Worm (Caenorhabditis elegans): ENCODE data around the gene mcm-6.

mcm-6 gene

ce11 chrIII:9802045-9802444, 7.9 kb downstream of the mcm-6 start:
- no peak for TF ChIP-seq aly-2 (tag; optimal IDR thresholded peaks at IDR 0.05)
- TF ChIP-seq nhr-48 (tag; optimal IDR thresholded peaks at IDR 0.05): no peak
- no peak for TF ChIP-seq T26A8.4 (GFP tag; IDR thresholded peaks at IDR 0.05)
- no peak for TF ChIP-seq daf-19 (GFP tag; conservative IDR thresholded peaks at IDR 0.05)
- no peak for TF ChIP-seq ceh-82 (tag; optimal IDR thresholded peaks at IDR 0.05)
- TF ChIP-seq tag-97 (GFP tag; IDR thresholded peaks at IDR 0.05): no peak
- no peak for TF ChIP-seq lin-15B (tag; optimal IDR thresholded peaks at IDR 0.05)
- TF ChIP-seq lin-29 (GFP tag; IDR thresholded peaks at IDR 0.05): no peak

- no peak for TF ChIP-seq Y48G9A.11 (GFP tag; IDR thresholded peaks at IDR 0.05)
- no peak for TF ChIP-seq nhr-10 (tag; optimal IDR thresholded peaks at IDR 0.05)
- peak; percentile 1 for TF ChIP-seq hlh-11 (tag; optimal IDR thresholded peaks at IDR 0.05)
- TF ChIP-seq lin-15B (tag; optimal IDR thresholded peaks at IDR 0.05): no peak
- no peak for TF ChIP-seq saeg-2 (GFP tag; IDR thresholded peaks at IDR 0.05)
- no peak for TF ChIP-seq mxl-2 (GFP tag; conservative IDR thresholded peaks at IDR 0.05)
- TF ChIP-seq T20F7.1 (GFP tag; optimal IDR thresholded peaks at IDR 0.05): peak; percentile 40
- peak; percentile 87 for TF ChIP-seq zip-2 (tag; optimal IDR thresholded peaks at IDR 0.05)
- TF ChIP-seq mes-2 (tag; optimal IDR thresholded peaks at IDR 0.05; ENCODE audit: poor library complexity, severe bottlenecking): peak; percentile 47
- peak in 1 of 2 experiments; percentile 25 for TF ChIP-seq unc-62 (GFP tag; optimal IDR thresholded peaks at IDR 0.05 in 1 of 2)
- no peak for TF ChIP-seq unc-62 (tag; optimal IDR thresholded peaks at IDR 0.05)
- TF ChIP-seq mep-1 (tag; optimal IDR thresholded peaks at IDR 0.05): peak; percentile 33
- TF ChIP-seq nhr-77 (tag; optimal IDR thresholded peaks at IDR 0.05): peak; percentile 39
- TF ChIP-seq gei-8 (GFP tag; optimal IDR thresholded peaks at IDR 0.05): peak; percentile 18
- peak; percentile 77 for TF ChIP-seq zfp-3 (GFP tag; conservative IDR thresholded peaks at IDR 0.05)
- 0 out of 2 replicates have a peak, but pooled peaks have one; percentile 8 for TF ChIP-seq mdt-29 (GFP tag; IDR thresholded peaks at IDR 0.05)
- TF ChIP-seq T26A8.4 (GFP tag; IDR thresholded peaks at IDR 0.05): peak; percentile 78
- TF ChIP-seq snpc-1.2 (GFP tag; IDR thresholded peaks at IDR 0.05): no peak
- peak; percentile 35 for TF ChIP-seq nhr-102 (tag; optimal IDR thresholded peaks at IDR 0.05)
- no peak for TF ChIP-seq ZK546.5 (tag; optimal IDR thresholded peaks at IDR 0.05)
- no peak for TF ChIP-seq dmd-6 (GFP tag; IDR thresholded peaks at IDR 0.05)
- TF ChIP-seq lin-13 (GFP tag; optimal IDR thresholded peaks at IDR 0.05): no peak
- peak; percentile 1 for TF ChIP-seq dve-1 (tag; optimal IDR thresholded peaks at IDR 0.05; ENCODE audit: insufficient read depth)
- TF ChIP-seq php-3 (GFP tag; IDR thresholded peaks at IDR 0.05): peak; percentile 55; the same call in 1 of the 2 replicates
- peak in 1 of 2 experiments; percentile 51 for TF ChIP-seq lsy-2 (tag; optimal IDR thresholded peaks at IDR 0.05)
- TF ChIP-seq ama-1 (optimal IDR thresholded peaks at IDR 0.05): no peak
- TF ChIP-seq nhr-28 (tag; optimal IDR thresholded peaks at IDR 0.05): peak; percentile 12
These were observed 10.9 kb downstream of the mcm-6 start, which contains the start of gene riok-3 for ce11 chrIII:9804997-9805610. Gene riok-3, minus strand, starts transcription at chrIII:9805011.

ce11 chrIII:9806968-9807559, 12.9 kb downstream of the mcm-6 start, which contains the start of gene ZK632.4:
Gene ZK632.4, minus strand, starts transcription at chrIII:9807454.
- TF ChIP-seq F10B5.3 (tag; optimal IDR thresholded peaks at IDR 0.05) (no peak), tra-1 (GFP tag; IDR thresholded peaks at IDR 0.05) (peak; percentile 34; the same call in 1 of the 2 replicates), fkh-10 (GFP tag; optimal IDR thresholded peaks at IDR 0.05) (no peak), T20F7.1 (GFP tag; optimal IDR thresholded peaks at IDR 0.05) (no peak), unc-62 (GFP tag; optimal IDR thresholded peaks at IDR 0.05 in 1 of 2) (peak in 1 of 2 experiments; percentile 92), unc-62 (tag; optimal IDR thresholded peaks at IDR 0.05) (no peak), dmd-9 (GFP tag; IDR thresholded peaks at IDR 0.05) (no peak), Y48G9A.11 (GFP tag; IDR thresholded peaks at IDR 0.05) (no peak), set-16 (GFP tag; IDR thresholded peaks at IDR 0.05) (no peak), T26A8.4 (GFP tag; IDR thresholded peaks at IDR 0.05) (no peak), lin-15B (tag; optimal IDR thresholded peaks at IDR 0.05) (no peak), mxl-2 (GFP tag; conservative IDR thresholded peaks at IDR 0.05) (no peak)
